Fruit fly (Drosophila melanogaster) whole organism, adult: ENCODE data around the gene rtv.

Experiments used
- CG11617 ChIP-seq: fragments of 200-800 bp; sonication (Bioruptor generic); optimal IDR thresholded peaks from 2 replicates; lab custom pipeline; 2017; ENCODE audit warnings: mild to moderate bottlenecking, missing biosample characterization, missing genetic modification reagents, missing genetic modification characterization
- CG12768 ChIP-seq: fragments of 200-800 bp; sonication (Bioruptor generic); optimal IDR thresholded peaks from 2 replicates; lab custom pipeline; 2017; ENCODE audit warnings: missing biosample characterization, missing genetic modification characterization, mild to moderate bottlenecking, moderate library complexity, missing genetic modification reagents
- CG14711 ChIP-seq: fragments of 200-800 bp; sonication (Bioruptor generic); optimal IDR thresholded peaks from 2 replicates; lab custom pipeline; 2018; ENCODE audit warnings: missing biosample characterization, mild to moderate bottlenecking, missing genetic modification characterization, moderate library complexity
- CG1620 ChIP-seq: fragments of 200-800 bp; sonication (Bioruptor generic); optimal IDR thresholded peaks from 2 replicates; lab custom pipeline; 2016; ENCODE audit warnings: missing biosample characterization, missing genetic modification characterization
- CG33017 ChIP-seq: fragments of 200-800 bp; sonication (Bioruptor generic); optimal IDR thresholded peaks from 2 replicates; lab custom pipeline; 2018; ENCODE audit warnings: missing biosample characterization, mild to moderate bottlenecking, missing genetic modification characterization, moderate library complexity
- CG5204 ChIP-seq: fragments of 200-800 bp; sonication (Bioruptor generic); optimal IDR thresholded peaks from 2 replicates; lab custom pipeline; 2016; ENCODE audit warnings: missing biosample characterization, missing genetic modification characterization
- CG7045 ChIP-seq: fragments of 200-800 bp; sonication (Bioruptor generic); optimal IDR thresholded peaks from 2 replicates; lab custom pipeline; 2017; ENCODE audit warnings: missing biosample characterization, mild to moderate bottlenecking, missing genetic modification characterization
- CG7101 ChIP-seq: fragments of 200-800 bp; sonication (Bioruptor generic); optimal IDR thresholded peaks from 2 replicates; lab custom pipeline; 2018; ENCODE audit warnings: missing biosample characterization, mild to moderate bottlenecking, missing genetic modification characterization, moderate library complexity
- Clk ChIP-seq: fragments of 200-800 bp; sonication (Bioruptor generic); optimal IDR thresholded peaks from 2 replicates; lab custom pipeline; 2017; ENCODE audit warnings: missing biosample characterization, missing genetic modification characterization
- Crg-1 ChIP-seq: fragments of 200-800 bp; sonication (Bioruptor generic); optimal IDR thresholded peaks from 2 replicates; lab custom pipeline; 2016; ENCODE audit warnings: missing biosample characterization, missing genetic modification characterization
- Hr96 ChIP-seq: fragments of 200-800 bp; sonication (Bioruptor generic); optimal IDR thresholded peaks from 2 replicates; lab custom pipeline; 2016; ENCODE audit warnings: missing biosample characterization, missing genetic modification characterization
- Mnt ChIP-seq: fragments of 200-800 bp; sonication (Bioruptor generic); optimal IDR thresholded peaks from 2 replicates; lab custom pipeline; 2016; ENCODE audit warnings: missing biosample characterization, mild to moderate bottlenecking, missing genetic modification characterization
- bab1 ChIP-seq: fragments of 200-800 bp; sonication (Bioruptor generic); optimal IDR thresholded peaks from 3 replicates; lab custom pipeline; 2019; ENCODE audit warnings: missing biosample characterization, mild to moderate bottlenecking, missing genetic modification characterization, moderate library complexity
- cic ChIP-seq: fragments of 200-800 bp; sonication (Bioruptor generic); optimal IDR thresholded peaks from 2 replicates; lab custom pipeline; 2017; ENCODE audit warnings: missing biosample characterization, mild to moderate bottlenecking, missing genetic modification characterization, moderate library complexity
- cnc ChIP-seq, 2 experiments: fragments of >200 bp; optimal IDR thresholded peaks; 2 replicates each; lab custom pipeline; 2017
- kay ChIP-seq: fragments of 200-800 bp; sonication (Bioruptor generic); peaks from one replicate; lab custom pipeline; 2016; ENCODE audit warnings: missing biosample characterization, missing genetic modification characterization, borderline replicate concordance
- ovo ChIP-seq: fragments of 200-800 bp; sonication (Bioruptor generic); optimal IDR thresholded peaks from 2 replicates; lab custom pipeline; 2016; ENCODE audit warnings: missing biosample characterization, missing genetic modification characterization
- pad ChIP-seq: fragments of 200-800 bp; sonication (Bioruptor generic); optimal IDR thresholded peaks from 3 replicates; lab custom pipeline; 2017; ENCODE audit warnings: missing biosample characterization, missing genetic modification characterization, mild to moderate bottlenecking, moderate library complexity, missing genetic modification reagents
- tj ChIP-seq: fragments of 200-800 bp; sonication (Bioruptor generic); optimal IDR thresholded peaks from 3 replicates; lab custom pipeline; 2017; ENCODE audit warnings: missing biosample characterization, mild to moderate bottlenecking, missing genetic modification characterization, moderate library complexity
- toe ChIP-seq: fragments of 200-800 bp; sonication (Bioruptor generic); optimal IDR thresholded peaks from 2 replicates; lab custom pipeline; 2016; ENCODE audit warnings: missing biosample characterization, missing genetic modification characterization

Gene rtv

DNA sequence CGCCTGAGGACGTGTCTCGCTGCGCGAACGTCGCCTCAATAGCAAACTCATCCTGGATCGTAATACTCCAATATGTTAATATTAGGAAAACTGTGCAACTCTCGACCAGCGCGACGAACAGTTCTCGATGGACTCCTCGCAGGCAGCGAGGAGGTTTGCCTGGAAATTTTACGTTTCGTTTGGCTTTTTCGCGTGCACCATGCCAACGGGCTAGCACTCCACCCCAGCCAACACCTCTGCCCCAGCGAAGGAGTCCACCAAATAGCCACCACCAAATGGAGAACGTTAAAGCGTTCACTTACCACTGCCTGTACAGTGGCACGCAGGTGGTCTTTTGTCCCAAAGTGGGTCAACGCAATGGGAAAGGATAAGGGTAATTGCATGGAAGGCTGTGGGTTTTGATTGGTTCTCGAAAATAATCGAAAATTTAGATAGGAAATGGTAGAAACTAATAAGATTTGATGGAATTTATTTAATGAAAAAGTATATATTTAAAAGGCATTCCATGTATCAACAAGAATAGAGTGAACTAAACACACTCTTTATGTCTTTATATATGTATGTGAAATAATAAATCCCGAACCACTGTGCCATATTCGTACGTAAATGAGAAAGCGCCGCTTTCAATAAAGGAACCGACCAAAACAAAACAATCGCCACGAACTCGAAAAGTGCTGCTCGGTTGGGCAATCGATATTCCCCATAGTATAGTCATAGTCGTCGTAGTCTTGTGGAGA lies 6.1 kb upstream of the rtv start, which contains the start of gene CG32668:
CG32668 (minus strand) TSS at position 51 of the 737 bp plus-strand sequence.
- TF ChIP-seq cic (GFP tag; lab: Kevin White, UChicago) (no peak), pad (GFP tag; lab: Kevin White, UChicago) (no peak), kay (GFP tag; lab: Kevin White, UChicago) (no peak), Crg-1 (no peak), CG12768 (no peak), Mnt (GFP tag; lab: Kevin White, UChicago) (no peak), CG7045 (GFP tag; lab: Kevin White, UChicago) (no peak), toe (no peak), CG7101 (tag; lab: Kevin White, UChicago) (no peak), Clk (GFP tag; lab: Kevin White, UChicago) (no peak), CG5204 (no peak), ovo (GFP tag; lab: Kevin White, UChicago) (no peak)

DNA sequence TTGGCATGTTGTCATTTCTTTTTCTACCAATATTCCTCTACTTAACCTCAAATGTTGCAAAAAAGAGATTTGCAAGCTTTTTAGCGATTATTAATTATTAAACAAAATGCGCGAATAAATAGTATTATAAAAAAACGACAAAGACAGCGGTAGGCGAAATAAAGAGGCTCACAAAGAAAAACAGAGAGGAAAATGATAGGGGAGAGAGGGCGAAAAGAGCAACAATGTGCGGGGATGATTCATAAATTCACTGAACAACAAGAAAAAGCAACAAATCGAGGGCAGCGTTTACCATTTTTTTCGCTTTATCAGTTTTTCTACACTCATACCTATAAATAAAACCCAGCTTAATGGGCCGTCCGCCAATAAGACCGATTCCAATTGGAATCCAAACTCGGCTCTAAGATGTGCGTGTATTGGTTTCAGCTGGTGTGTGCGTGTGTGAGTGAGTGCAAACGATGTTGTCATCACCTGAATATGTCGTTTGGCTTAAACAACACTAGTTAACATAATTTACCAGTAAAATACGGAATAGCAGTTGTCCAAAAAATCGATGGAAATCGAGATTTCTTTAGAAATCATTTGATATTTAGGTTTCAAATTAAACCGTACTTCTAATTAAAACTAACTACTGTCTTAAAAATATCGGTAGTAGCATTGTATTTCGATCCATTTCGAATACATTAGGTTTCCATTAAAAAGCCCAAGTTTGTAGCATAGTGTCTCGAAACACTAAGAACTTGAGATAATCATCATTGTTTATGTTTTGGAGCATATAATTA lies 2.2 kb upstream of the rtv start:
- TF ChIP-seq cic (GFP tag; lab: Kevin White, UChicago): peak; percentile 42
- no peak for TF ChIP-seq Mnt (GFP tag; lab: Kevin White, UChicago)
- no peak for TF ChIP-seq CG12768
- TF ChIP-seq CG14711 (tag; lab: Kevin White, UChicago): no peak
- no peak for TF ChIP-seq pad (GFP tag; lab: Kevin White, UChicago)
- TF ChIP-seq ovo (GFP tag; lab: Kevin White, UChicago): no peak
- no peak for TF ChIP-seq CG1620
- no peak for TF ChIP-seq CG33017 (tag; lab: Kevin White, UChicago)
- no peak for TF ChIP-seq toe
- no peak for TF ChIP-seq Hr96
- TF ChIP-seq kay (GFP tag; lab: Kevin White, UChicago): peak; percentile 36
- TF ChIP-seq cnc (optimal IDR thresholded peaks at IDR 0.05; lab: Kevin White, UChicago): no peak
- no peak for TF ChIP-seq CG7101 (tag; lab: Kevin White, UChicago)
- TF ChIP-seq CG11617: no peak
- TF ChIP-seq tj (GFP tag; lab: Kevin White, UChicago): peak; percentile 43
- TF ChIP-seq bab1 (GFP tag; lab: Kevin White, UChicago): peak; percentile 10
- no peak for TF ChIP-seq CG5204
- TF ChIP-seq Crg-1: no peak

DNA sequence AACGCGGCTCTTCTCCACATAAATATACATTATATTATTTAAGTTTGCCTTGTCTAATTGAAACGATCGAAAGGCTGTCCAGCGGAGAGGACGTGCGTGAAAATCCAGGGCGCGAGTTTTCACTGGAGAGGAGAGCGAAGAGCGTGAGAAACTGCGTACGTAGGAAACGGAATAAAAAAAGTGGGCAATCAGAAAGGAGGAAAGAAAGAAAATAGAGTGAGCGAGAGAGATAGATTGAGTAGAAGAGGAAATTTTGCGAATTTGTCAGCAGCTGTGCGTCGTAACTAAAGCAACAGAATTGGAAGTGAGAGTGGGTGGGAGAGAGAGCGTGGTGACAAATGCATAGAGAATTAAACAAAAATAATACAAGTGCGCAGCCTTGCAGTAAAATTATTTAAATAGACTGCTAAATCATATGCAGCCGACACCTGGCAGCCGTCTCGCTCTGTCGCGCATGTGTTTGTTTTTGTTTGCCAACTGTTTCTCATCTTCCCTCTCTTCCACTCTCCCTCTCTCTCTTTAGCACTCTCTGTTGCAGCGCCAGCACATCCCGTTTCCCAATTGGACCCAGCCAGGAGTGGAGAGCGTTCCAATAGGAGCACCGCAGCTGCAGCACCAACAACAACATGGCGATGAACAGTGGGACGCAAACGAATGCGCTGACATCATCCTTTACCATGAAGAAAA lies 864 bp upstream of the rtv start:
- TF ChIP-seq Crg-1: peak; percentile 37
- TF ChIP-seq CG7045 (GFP tag; lab: Kevin White, UChicago): no peak
- TF ChIP-seq CG7101 (tag; lab: Kevin White, UChicago): peak; percentile 2
- TF ChIP-seq cnc (optimal IDR thresholded peaks at IDR 0.05; lab: Kevin White, UChicago): no peak
- TF ChIP-seq pad (GFP tag; lab: Kevin White, UChicago): peak; percentile 23
- TF ChIP-seq tj (GFP tag; lab: Kevin White, UChicago): peak; percentile 57
- TF ChIP-seq CG14711 (tag; lab: Kevin White, UChicago): no peak
- TF ChIP-seq Mnt (GFP tag; lab: Kevin White, UChicago): peak; percentile 44
- peak; percentile 14 for TF ChIP-seq cic (GFP tag; lab: Kevin White, UChicago)

DNA sequence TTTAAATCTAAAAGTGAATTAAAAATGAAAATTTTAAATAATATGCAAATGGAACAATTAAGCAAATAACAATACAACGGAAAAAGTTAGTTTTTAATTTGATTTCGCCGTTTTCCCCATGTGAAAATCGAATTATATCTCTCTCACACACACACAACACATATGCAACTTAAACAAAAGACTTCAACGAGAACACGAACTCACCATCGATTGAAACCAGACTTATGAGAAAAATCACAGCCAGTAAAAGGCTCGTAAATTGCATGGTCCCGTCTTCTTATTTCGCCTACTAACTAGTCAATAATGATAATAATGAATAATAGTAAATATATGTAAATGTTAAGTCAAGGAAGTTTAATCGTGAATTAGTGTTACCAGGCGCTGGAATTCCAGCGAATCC lies 377 bp downstream of the rtv start:
- TF ChIP-seq kay (GFP tag; lab: Kevin White, UChicago) (peak; percentile 49), CG1620 (no peak), Crg-1 (no peak)

DNA sequence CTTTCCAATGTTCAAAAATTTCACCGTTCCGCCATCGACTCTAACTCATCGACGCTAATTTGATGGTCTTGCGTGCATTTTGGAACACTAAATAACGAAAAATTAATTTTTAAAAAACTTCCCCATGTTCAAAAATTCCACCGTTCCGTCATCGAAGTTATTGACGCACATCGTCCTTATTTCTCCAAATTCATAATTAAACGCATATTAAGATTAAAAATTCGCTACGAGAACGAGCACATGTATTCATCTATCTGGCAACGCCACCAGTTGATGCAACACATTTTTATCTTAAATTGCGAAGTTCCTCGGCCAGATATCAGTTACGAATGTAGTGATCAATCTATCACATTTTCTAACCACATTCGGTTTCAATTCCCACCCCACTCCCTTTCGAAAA lies 4.6 kb downstream of the rtv start, which contains the start of gene Lint-1:
Lint-1 (plus strand) TSS at position 123 of the 400 bp plus-strand sequence.
- TF ChIP-seq CG1620: peak; percentile 66
- TF ChIP-seq CG14711 (tag; lab: Kevin White, UChicago): no peak
- TF ChIP-seq ovo (GFP tag; lab: Kevin White, UChicago): peak; percentile 6
- peak; percentile 37 for TF ChIP-seq toe
- TF ChIP-seq bab1 (GFP tag; lab: Kevin White, UChicago): peak; percentile 19
- peak; percentile 33 for TF ChIP-seq CG7101 (tag; lab: Kevin White, UChicago)
- peak; percentile 21 for TF ChIP-seq tj (GFP tag; lab: Kevin White, UChicago)
- no peak for TF ChIP-seq CG33017 (tag; lab: Kevin White, UChicago)
- no peak for TF ChIP-seq Crg-1
- peak; percentile 89 for TF ChIP-seq Mnt (GFP tag; lab: Kevin White, UChicago)
- TF ChIP-seq CG7045 (GFP tag; lab: Kevin White, UChicago): no peak
- no peak for TF ChIP-seq cnc (optimal IDR thresholded peaks at IDR 0.05; lab: Kevin White, UChicago)
- no peak for TF ChIP-seq Clk (GFP tag; lab: Kevin White, UChicago)
- peak; percentile 31 for TF ChIP-seq CG5204
